Worm (Caenorhabditis elegans) whole organism, L4 larva: ENCODE measurements around the gene sdz-31.

ENCODE experiments used
- F37D6.2 ChIP-seq: sonication (generic microtip); optimal IDR thresholded peaks from 2 replicates; lab custom pipeline; 2016; ENCODE audit warnings: mild to moderate bottlenecking, missing genetic modification characterization, missing compliant biosample characterization
- F49E8.2 ChIP-seq: sonication (generic microtip); optimal IDR thresholded peaks from 2 replicates; lab custom pipeline; 2016; ENCODE audit warnings: missing compliant biosample characterization, mild to moderate bottlenecking, missing genetic modification characterization, borderline replicate concordance
- T20F7.1 ChIP-seq: fragments of 200-800 bp; sonication (Bioruptor generic); optimal IDR thresholded peaks from 2 replicates; lab custom pipeline; 2018; ENCODE audit warnings: mild to moderate bottlenecking, missing genetic modification characterization, missing compliant biosample characterization
- T26A8.4 ChIP-seq: fragments of 200-800 bp; sonication (Bioruptor generic); IDR thresholded peaks from 2 replicates; pipeline ENCODE4 v1.3.6; 2022; ENCODE audit warnings: missing genetic modification characterization, missing compliant biosample characterization
- ZK546.5 ChIP-seq, 2 experiments: sonication (generic microtip); optimal IDR thresholded peaks; 2 replicates each; lab custom pipeline; 2017; ENCODE audit warnings: missing biosample characterization in 2 of 2, missing genetic modification characterization in 2 of 2
- ama-1 ChIP-seq: fragments of 150-350 bp; optimal IDR thresholded peaks from 2 replicates; lab custom pipeline; 2014; ENCODE audit warnings: inconsistent platforms, mixed read lengths
- attf-4 ChIP-seq: sonication (generic microtip); optimal IDR thresholded peaks from 3 replicates; lab custom pipeline; 2017; ENCODE audit warnings: missing biosample characterization, missing genetic modification characterization
- ceh-44 ChIP-seq: fragments of 200-800 bp; sonication (Bioruptor generic); IDR thresholded peaks from 2 replicates; pipeline ENCODE4 v1.3.6; 2022; ENCODE audit warnings: missing genetic modification reagents, missing genetic modification characterization, missing compliant biosample characterization
- ces-1 ChIP-seq: fragments of 150-350 bp; sonication (generic microtip); optimal IDR thresholded peaks from 4 replicates; lab custom pipeline; 2014; ENCODE audit warnings: missing biosample characterization, missing genetic modification reagents, missing genetic modification characterization
- ctbp-1 ChIP-seq: fragments of 200-800 bp; sonication (Bioruptor generic); IDR thresholded peaks from 2 replicates; pipeline ENCODE4 v1.3.6; 2022; ENCODE audit warnings: missing genetic modification reagents, missing genetic modification characterization, missing compliant biosample characterization
- daf-8 ChIP-seq: fragments of 200-800 bp; sonication (Bioruptor generic); IDR thresholded peaks from 2 replicates; pipeline ENCODE4 v1.3.6; 2022; ENCODE audit warnings: missing genetic modification characterization, missing compliant biosample characterization
- dmd-8 ChIP-seq: fragments of 200-800 bp; sonication (Bioruptor generic); IDR thresholded peaks from 2 replicates; pipeline ENCODE4 v1.3.6; 2022; ENCODE audit warnings: missing genetic modification characterization, missing compliant biosample characterization
- dmd-9 ChIP-seq: fragments of 200-800 bp; sonication (Bioruptor generic); IDR thresholded peaks from 2 replicates; pipeline ENCODE4 v1.3.6; 2022; ENCODE audit warnings: missing genetic modification reagents, missing genetic modification characterization, missing compliant biosample characterization
- dve-1 ChIP-seq: sonication (generic microtip); optimal IDR thresholded peaks from 2 replicates; lab custom pipeline; 2017; ENCODE audit warnings: antibody characterized with exemption, mild to moderate bottlenecking, missing genetic modification characterization, missing compliant biosample characterization; ENCODE audit not compliant: insufficient read depth
- lim-7 ChIP-seq: fragments of 200-800 bp; sonication (Bioruptor generic); IDR thresholded peaks from 2 replicates; pipeline ENCODE4 v1.3.6; 2022; ENCODE audit warnings: missing genetic modification characterization, missing compliant biosample characterization
- lin-38 ChIP-seq: fragments of 200-800 bp; sonication (Bioruptor generic); IDR thresholded peaks from 2 replicates; pipeline ENCODE4 v1.3.6; 2022; ENCODE audit warnings: missing genetic modification reagents, missing genetic modification characterization, missing compliant biosample characterization
- lin-39 ChIP-seq: fragments of 150-350 bp; optimal IDR thresholded peaks from 2 replicates; lab custom pipeline; 2014; ENCODE audit warnings: missing biosample characterization, missing genetic modification reagents, missing genetic modification characterization
- lir-3 ChIP-seq: sonication (generic microtip); optimal IDR thresholded peaks from 2 replicates; lab custom pipeline; 2016; ENCODE audit warnings: mild to moderate bottlenecking, missing genetic modification characterization, missing compliant biosample characterization
- lsy-2 ChIP-seq, 2 experiments: fragments of 150-350 bp in 1 of 2; sonication (generic microtip) in 1 of 2; optimal IDR thresholded peaks; 2 replicates each; lab custom pipeline; 2014 to 2017; ENCODE audit warnings: missing biosample characterization in 2 of 2, missing genetic modification characterization in 2 of 2
- mdl-1 ChIP-seq, 2 experiments: fragments of 150-350 bp in 1 of 2; sonication (generic microtip) in 1 of 2; optimal IDR thresholded peaks; 2 replicates each; lab custom pipeline; 2014 to 2017; ENCODE audit warnings: missing biosample characterization in 2 of 2, missing genetic modification characterization in 2 of 2
- mep-1 ChIP-seq: fragments of 150-350 bp; sonication (generic microtip); optimal IDR thresholded peaks from 3 replicates; lab custom pipeline; 2014; ENCODE audit warnings: missing biosample characterization, missing genetic modification characterization
- nhr-10 ChIP-seq: fragments of 150-350 bp; optimal IDR thresholded peaks from 2 replicates; lab custom pipeline; 2014; ENCODE audit warnings: missing biosample characterization, missing genetic modification characterization
- nhr-111 ChIP-seq: fragments of 200-800 bp; sonication (Bioruptor generic); optimal IDR thresholded peaks from 2 replicates; lab custom pipeline; 2018; ENCODE audit warnings: mild to moderate bottlenecking, missing genetic modification characterization, missing compliant biosample characterization
- nhr-41 ChIP-seq: fragments of 200-800 bp; sonication (Bioruptor generic); IDR thresholded peaks from 2 replicates; pipeline ENCODE4 v1.3.6; 2022; ENCODE audit warnings: missing genetic modification reagents, missing genetic modification characterization, missing compliant biosample characterization
- nhr-42 ChIP-seq: fragments of 200-800 bp; sonication (Bioruptor generic); IDR thresholded peaks from 2 replicates; pipeline ENCODE4 v1.3.6; 2022; ENCODE audit warnings: missing genetic modification characterization, missing compliant biosample characterization
- nhr-6 ChIP-seq: fragments of 150-350 bp; optimal IDR thresholded peaks from 2 replicates; lab custom pipeline; 2014; ENCODE audit warnings: missing biosample characterization, missing genetic modification characterization
- nhr-76 ChIP-seq: fragments of 150-350 bp; optimal IDR thresholded peaks from 2 replicates; lab custom pipeline; 2014; ENCODE audit warnings: missing biosample characterization, missing genetic modification characterization
- pqm-1 ChIP-seq: sonication (generic microtip); optimal IDR thresholded peaks from 2 replicates; lab custom pipeline; 2017; ENCODE audit warnings: missing biosample characterization, missing genetic modification characterization
- saeg-2 ChIP-seq: fragments of 200-800 bp; sonication (Bioruptor generic); IDR thresholded peaks from 2 replicates; pipeline ENCODE4 v1.3.6; 2022; ENCODE audit warnings: missing genetic modification reagents, missing genetic modification characterization, missing compliant biosample characterization
- skn-1 ChIP-seq: fragments of 150-350 bp; optimal IDR thresholded peaks from 2 replicates; lab custom pipeline; 2014; ENCODE audit warnings: missing biosample characterization, missing genetic modification characterization
- snpc-4 ChIP-seq: fragments of 150-350 bp; optimal IDR thresholded peaks from 2 replicates; lab custom pipeline; 2014; ENCODE audit warnings: missing biosample characterization, missing genetic modification characterization
- spr-1 ChIP-seq: sonication (generic microtip); optimal IDR thresholded peaks from 2 replicates; lab custom pipeline; 2016; ENCODE audit warnings: mild to moderate bottlenecking, missing genetic modification characterization, missing compliant biosample characterization
- tag-97 ChIP-seq: fragments of 200-800 bp; sonication (Bioruptor generic); IDR thresholded peaks from 2 replicates; pipeline ENCODE4 v1.3.6; 2022; ENCODE audit warnings: missing genetic modification characterization, missing compliant biosample characterization
- tra-1 ChIP-seq: fragments of 200-800 bp; sonication (Bioruptor generic); IDR thresholded peaks from 2 replicates; pipeline ENCODE4 v1.3.6; 2022; ENCODE audit warnings: missing genetic modification reagents, missing genetic modification characterization, missing compliant biosample characterization
- unc-62 ChIP-seq, 3 experiments: fragments of 150-350 bp in 1 of 3; sonication (generic microtip); optimal IDR thresholded peaks in 2 of 3; peaks in 1 of 3; 1 replicate in 1 of 3; 2 replicates in 2 of 3; lab custom pipeline; 2014 to 2017; ENCODE audit warnings: missing biosample characterization in 3 of 3, missing genetic modification characterization in 3 of 3, missing genetic modification reagents in 3 of 3, missing genotype in 1 of 3
- zip-2 ChIP-seq: fragments of 150-350 bp; optimal IDR thresholded peaks from 2 replicates; lab custom pipeline; 2014; ENCODE audit warnings: missing biosample characterization, missing genetic modification characterization
- ztf-11 ChIP-seq: fragments of 150-350 bp; optimal IDR thresholded peaks from 2 replicates; lab custom pipeline; 2014; ENCODE audit warnings: missing biosample characterization, missing genetic modification characterization

sdz-31 gene

DNA sequence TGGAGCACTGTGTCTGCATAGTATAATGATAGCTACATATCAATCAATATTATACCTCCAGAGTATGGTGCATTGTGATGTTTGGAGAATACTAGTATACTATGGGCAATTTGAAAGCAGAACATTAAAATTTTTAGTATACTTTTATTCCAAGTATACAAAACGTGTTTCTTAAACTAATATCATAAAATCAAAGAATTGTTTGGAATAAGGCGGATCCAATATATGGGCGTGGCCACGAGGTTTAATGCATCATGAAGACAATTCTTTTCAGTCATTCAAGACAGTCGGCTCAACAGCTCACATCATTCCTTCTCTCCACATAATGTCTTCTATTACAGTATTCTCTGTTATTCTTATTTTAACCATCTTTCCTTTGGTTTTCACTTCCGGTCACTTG lies at the start of gene sdz-31:
Gene sdz-31, plus strand, starts transcription at position 301 of the 400 bp plus-strand sequence.
- TF ChIP-seq dmd-9 (GFP tag; lab: Robert Waterston, UW) (no peak), mep-1 (tag; lab: Kevin White, UChicago) (no peak), pqm-1 (no peak), lir-3 (tag; lab: Kevin White, UChicago) (no peak)

DNA sequence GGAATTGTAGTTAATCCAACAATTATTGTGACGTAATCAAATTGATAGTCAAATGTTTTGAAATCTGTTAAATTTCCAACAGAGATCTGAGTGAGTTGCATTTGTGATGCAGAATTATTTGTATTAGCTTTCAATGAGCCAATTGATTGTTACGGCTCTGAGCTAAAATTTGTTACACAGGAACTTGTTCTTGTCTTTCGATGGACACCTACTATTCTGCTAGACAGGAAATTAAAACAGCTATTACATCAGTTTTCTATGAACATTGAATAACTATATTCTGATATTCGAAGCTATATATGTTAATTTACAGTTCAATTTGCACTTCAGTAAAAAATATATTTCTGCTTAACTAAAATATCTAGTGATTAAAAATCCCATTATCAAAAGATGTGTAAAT lies 46.1 kb upstream of the sdz-31 start, which contains the start of gene sru-40:
Gene sru-40, minus strand, starts transcription at position 101 of the 400 bp plus-strand sequence.
- no peak for TF ChIP-seq lsy-2 (tag; optimal IDR thresholded peaks at IDR 0.05; lab: Kevin White, UChicago)
- TF ChIP-seq ctbp-1: no peak
- no peak for TF ChIP-seq nhr-10
- no peak for TF ChIP-seq dmd-8 (GFP tag; lab: Robert Waterston, UW)
- TF ChIP-seq attf-4 (tag; lab: Kevin White, UChicago): no peak
- no peak for TF ChIP-seq F37D6.2 (tag; lab: Kevin White, UChicago)

DNA sequence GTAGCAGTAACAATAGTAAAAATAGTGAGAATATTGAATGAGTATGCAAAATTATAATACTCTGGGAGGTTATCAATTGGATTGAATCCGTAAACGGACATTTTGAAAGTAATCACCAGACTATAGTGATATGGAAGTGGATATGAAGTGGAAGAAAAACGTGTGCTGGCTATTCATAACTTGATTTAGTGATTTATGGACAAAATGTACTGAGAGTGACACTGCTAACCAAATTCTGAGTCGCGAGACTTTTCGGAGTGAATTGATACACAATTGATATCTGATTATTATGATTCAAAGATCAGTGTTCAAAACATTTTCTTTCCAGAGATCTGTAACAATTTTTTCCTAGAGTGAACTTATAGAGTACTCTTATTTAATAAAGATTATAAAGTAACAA lies 44.0 kb upstream of the sdz-31 start, which contains the start of gene sru-38:
Gene sru-38, minus strand, starts transcription at position 101 of the 400 bp plus-strand sequence.
- no peak for TF ChIP-seq saeg-2
- TF ChIP-seq mep-1 (tag; lab: Kevin White, UChicago): no peak
- no peak for TF ChIP-seq nhr-42 (GFP tag; lab: Robert Waterston, UW)
- TF ChIP-seq F49E8.2 (tag; lab: Kevin White, UChicago): no peak
- no peak for TF ChIP-seq ceh-44 (GFP tag; lab: Robert Waterston, UW)
- TF ChIP-seq ztf-11 (tag; lab: Kevin White, UChicago): no peak

DNA sequence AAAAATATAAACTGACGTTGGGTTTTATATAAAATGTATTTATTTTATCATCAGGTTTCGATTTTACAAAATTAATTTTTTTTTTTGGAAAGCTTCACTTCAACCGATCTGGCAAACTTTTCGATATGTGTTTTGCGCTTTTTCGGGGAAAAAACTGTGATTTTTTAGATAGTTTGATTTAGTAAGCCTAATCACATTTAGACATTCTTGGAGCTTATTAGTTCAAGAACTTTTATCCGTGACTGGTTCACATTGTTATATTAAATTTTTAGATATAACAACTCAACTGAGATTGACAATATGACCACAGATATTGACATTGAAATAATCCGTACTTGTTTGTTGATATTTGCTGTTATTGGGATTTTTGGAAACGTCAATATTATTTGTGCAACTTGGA lies 42.3 kb upstream of the sdz-31 start, which contains the start of gene srsx-21:
Gene srsx-21, plus strand, starts transcription at position 301 of the 400 bp plus-strand sequence.
- TF ChIP-seq nhr-111 (no peak), ama-1 (lab: Kevin White, UChicago) (no peak), T26A8.4 (no peak), spr-1 (tag; lab: Kevin White, UChicago) (no peak), unc-62 (GFP tag; optimal IDR thresholded peaks at IDR 0.05 in 1 of 2; lab: Kevin White, UChicago) (peak in 1 of 2 experiments; percentile 59), unc-62 (tag; optimal IDR thresholded peaks at IDR 0.05; lab: Kevin White, UChicago) (no peak), T20F7.1 (GFP tag; lab: Kevin White, UChicago) (no peak), lim-7 (GFP tag; lab: Robert Waterston, UW) (no peak), mdl-1 (tag; optimal IDR thresholded peaks at IDR 0.05; lab: Kevin White, UChicago) (no peak), ceh-44 (GFP tag; lab: Robert Waterston, UW) (no peak)

DNA sequence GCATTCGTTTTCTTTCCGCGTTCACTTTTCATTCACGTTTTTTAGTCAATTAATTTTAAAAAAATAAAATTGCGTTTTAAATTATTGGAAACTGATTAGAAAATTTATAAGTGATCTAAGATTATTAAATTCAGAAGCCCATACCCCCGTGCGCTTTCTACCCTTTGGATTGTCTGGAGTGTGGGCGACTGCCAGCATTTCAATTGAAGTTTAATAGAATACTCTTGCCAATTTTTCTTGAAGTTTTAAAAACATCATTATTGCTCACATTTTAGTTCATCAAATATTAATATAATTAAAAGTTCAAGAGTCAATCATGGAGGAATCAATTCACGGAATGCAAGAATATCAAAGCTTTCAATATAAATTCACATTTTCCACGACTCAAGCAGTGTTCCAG lies 38.6 kb upstream of the sdz-31 start, which contains the start of gene sru-36:
Gene sru-36, plus strand, starts transcription at position 301 of the 400 bp plus-strand sequence.
- TF ChIP-seq skn-1 (tag; lab: Kevin White, UChicago) (no peak), dve-1 (tag; lab: Kevin White, UChicago) (no peak), ztf-11 (tag; lab: Kevin White, UChicago) (no peak), zip-2 (no peak), tra-1 (GFP tag; lab: Robert Waterston, UW) (no peak), tag-97 (GFP tag; lab: Robert Waterston, UW) (no peak), ces-1 (GFP tag; lab: Kevin White, UChicago) (no peak), ZK546.5 (tag; optimal IDR thresholded peaks at IDR 0.05; lab: Kevin White, UChicago) (no peak), unc-62 (GFP tag; optimal IDR thresholded peaks at IDR 0.05 in 1 of 2; lab: Kevin White, UChicago) (no peak), unc-62 (tag; optimal IDR thresholded peaks at IDR 0.05; lab: Kevin White, UChicago) (no peak), nhr-41 (GFP tag; lab: Robert Waterston, UW) (no peak), snpc-4 (tag; lab: Kevin White, UChicago) (no peak), daf-8 (GFP tag; lab: Robert Waterston, UW) (no peak), nhr-6 (tag; lab: Kevin White, UChicago) (no peak), lir-3 (tag; lab: Kevin White, UChicago) (no peak), lin-39 (no peak), lin-38 (GFP tag; lab: Robert Waterston, UW) (no peak), nhr-76 (tag; lab: Kevin White, UChicago) (no peak)
